Fruit fly (Drosophila melanogaster): ENCODE data around the gene CG8543.

- TF ChIP-seq CTCF (optimal IDR thresholded peaks at IDR 0.05) (no peak), CG8478 (optimal IDR thresholded peaks at IDR 0.05) (no peak)
These were observed 36.7 kb downstream of the CG8543 start for dm6 chr3L:7433325-7433827.
